Worm (Caenorhabditis elegans) whole organism, late embryonic: ENCODE data around the gene slc-30A9.

Experiments used
- K02D7.2 ChIP-seq: sonication (generic microtip); optimal IDR thresholded peaks from 2 replicates; lab custom pipeline; 2017; ENCODE audit warnings: mild to moderate bottlenecking, missing genetic modification characterization, missing compliant biosample characterization
- ahr-1 ChIP-seq: sonication (generic microtip); optimal IDR thresholded peaks from 2 replicates; lab custom pipeline; 2016; ENCODE audit warnings: missing genetic modification characterization, missing compliant biosample characterization
- ceh-14 ChIP-seq: sonication (generic microtip); optimal IDR thresholded peaks from 2 replicates; lab custom pipeline; 2016; ENCODE audit warnings: missing genotype, missing genetic modification characterization, missing compliant biosample characterization
- ceh-18 ChIP-seq: sonication (generic microtip); optimal IDR thresholded peaks from 2 replicates; lab custom pipeline; 2016; ENCODE audit warnings: missing genetic modification characterization, missing compliant biosample characterization
- ceh-19 ChIP-seq: fragments of 200-800 bp; sonication (Bioruptor generic); optimal IDR thresholded peaks from 2 replicates; lab custom pipeline; 2018; ENCODE audit warnings: mild to moderate bottlenecking, missing genetic modification characterization, missing compliant biosample characterization
- ceh-30 ChIP-seq: fragments of 150-350 bp; optimal IDR thresholded peaks from 2 replicates; lab custom pipeline; 2014; ENCODE audit warnings: missing biosample characterization, missing genetic modification characterization
- ceh-31 ChIP-seq: sonication (generic microtip); optimal IDR thresholded peaks from 2 replicates; lab custom pipeline; 2016; ENCODE audit warnings: missing genetic modification characterization, missing compliant biosample characterization
- ceh-48 ChIP-seq: sonication (generic microtip); optimal IDR thresholded peaks from 2 replicates; lab custom pipeline; 2016; ENCODE audit warnings: missing genetic modification characterization, inconsistent platforms, missing compliant biosample characterization
- dve-1 ChIP-seq: sonication (generic microtip); optimal IDR thresholded peaks from 2 replicates; lab custom pipeline; 2017; ENCODE audit warnings: antibody characterized with exemption, mild to moderate bottlenecking, missing genetic modification characterization, missing compliant biosample characterization
- elt-2 ChIP-seq: sonication (generic microtip); optimal IDR thresholded peaks from 2 replicates; lab custom pipeline; 2016; ENCODE audit warnings: missing genetic modification reagents, missing genetic modification characterization, missing compliant biosample characterization
- ets-4 ChIP-seq: sonication (generic microtip); optimal IDR thresholded peaks from 2 replicates; lab custom pipeline; 2016; ENCODE audit warnings: missing genetic modification characterization, missing compliant biosample characterization
- eyg-1 ChIP-seq: sonication (generic microtip); optimal IDR thresholded peaks from 2 replicates; lab custom pipeline; 2016; ENCODE audit warnings: missing genotype, missing genetic modification characterization, missing compliant biosample characterization
- fkh-6 ChIP-seq: sonication (generic microtip); optimal IDR thresholded peaks from 2 replicates; lab custom pipeline; 2016; ENCODE audit warnings: missing genetic modification characterization, missing compliant biosample characterization
- gmeb-2 ChIP-seq: sonication (generic microtip); optimal IDR thresholded peaks from 2 replicates; lab custom pipeline; 2016; ENCODE audit warnings: missing genetic modification characterization, inconsistent platforms, missing compliant biosample characterization
- hlh-30 ChIP-seq: sonication (generic microtip); optimal IDR thresholded peaks from 2 replicates; lab custom pipeline; 2017; ENCODE audit warnings: antibody characterized with exemption, missing genetic modification characterization, missing compliant biosample characterization; ENCODE audit not compliant: insufficient read depth
- lin-11 ChIP-seq: fragments of 200-800 bp; sonication (Bioruptor generic); optimal IDR thresholded peaks from 2 replicates; lab custom pipeline; 2018; ENCODE audit warnings: mild to moderate bottlenecking, missing genetic modification characterization, missing compliant biosample characterization
- nfya-1 ChIP-seq: sonication (generic microtip); optimal IDR thresholded peaks from 2 replicates; lab custom pipeline; 2017; ENCODE audit warnings: missing genetic modification characterization, mild to moderate bottlenecking, missing compliant biosample characterization, antibody characterized with exemption, moderate library complexity
- nhr-11 ChIP-seq: fragments of 150-350 bp; optimal IDR thresholded peaks from 2 replicates; lab custom pipeline; 2014; ENCODE audit warnings: missing biosample characterization, missing genetic modification characterization
- nhr-232 ChIP-seq: sonication (generic microtip); optimal IDR thresholded peaks from 2 replicates; lab custom pipeline; 2016; ENCODE audit warnings: missing genetic modification characterization, missing compliant biosample characterization
- npax-4 ChIP-seq: sonication (generic microtip); optimal IDR thresholded peaks from 2 replicates; lab custom pipeline; 2016; ENCODE audit warnings: missing genetic modification characterization, missing compliant biosample characterization
- odd-2 ChIP-seq: sonication (generic microtip); optimal IDR thresholded peaks from 2 replicates; lab custom pipeline; 2017; ENCODE audit warnings: antibody characterized with exemption, mild to moderate bottlenecking, missing genetic modification characterization, missing compliant biosample characterization
- pat-9 ChIP-seq: fragments of 200-800 bp; sonication (Bioruptor generic); optimal IDR thresholded peaks from 2 replicates; lab custom pipeline; 2018; ENCODE audit warnings: mild to moderate bottlenecking, missing genetic modification characterization, moderate library complexity, missing compliant biosample characterization
- pha-2 ChIP-seq: sonication (generic microtip); optimal IDR thresholded peaks from 2 replicates; lab custom pipeline; 2017; ENCODE audit warnings: mild to moderate bottlenecking, missing genetic modification characterization, missing compliant biosample characterization
- pha-4 ChIP-seq: fragments of 150-350 bp; optimal IDR thresholded peaks from 2 replicates; lab custom pipeline; 2018; ENCODE audit warnings: missing biosample characterization, missing genetic modification reagents, missing genetic modification characterization
- pqm-1 ChIP-seq: sonication (generic microtip); optimal IDR thresholded peaks from 2 replicates; lab custom pipeline; 2016; ENCODE audit warnings: missing genetic modification characterization, missing compliant biosample characterization
- sox-2 ChIP-seq: fragments of 200-800 bp; sonication (Bioruptor generic); IDR thresholded peaks from 2 replicates; pipeline ENCODE4 v1.3.6; 2022; ENCODE audit warnings: missing genetic modification reagents, missing genetic modification characterization, missing compliant biosample characterization
- sox-4 ChIP-seq: sonication (generic microtip); optimal IDR thresholded peaks from 2 replicates; lab custom pipeline; 2017; ENCODE audit warnings: mild to moderate bottlenecking, missing genetic modification characterization, inconsistent platforms, missing compliant biosample characterization
- syd-9 ChIP-seq: sonication (generic microtip); optimal IDR thresholded peaks from 2 replicates; lab custom pipeline; 2016; ENCODE audit warnings: mild to moderate bottlenecking, missing genetic modification characterization, moderate library complexity, missing compliant biosample characterization
- tbx-2 ChIP-seq: sonication (generic microtip); optimal IDR thresholded peaks from 2 replicates; lab custom pipeline; 2016; ENCODE audit warnings: missing genetic modification characterization, missing compliant biosample characterization
- tbx-7 ChIP-seq: sonication (generic microtip); optimal IDR thresholded peaks from 2 replicates; lab custom pipeline; 2016; ENCODE audit warnings: missing genotype, missing genetic modification characterization, missing compliant biosample characterization
- unc-42 ChIP-seq: sonication (generic microtip); optimal IDR thresholded peaks from 2 replicates; lab custom pipeline; 2016; ENCODE audit warnings: missing genotype, missing genetic modification characterization, missing compliant biosample characterization
- zip-5 ChIP-seq: sonication (generic microtip); optimal IDR thresholded peaks from 2 replicates; lab custom pipeline; 2016; ENCODE audit warnings: missing genetic modification characterization, missing compliant biosample characterization
- ztf-16 ChIP-seq: sonication (generic microtip); optimal IDR thresholded peaks from 2 replicates; lab custom pipeline; 2017; ENCODE audit warnings: missing genetic modification characterization, missing compliant biosample characterization

Gene slc-30A9

ce11 chrIII:2687412-2687811 is 11.2 kb downstream of the slc-30A9 start:
- TF ChIP-seq ceh-48 (tag; lab: Kevin White, UChicago) (no peak), eyg-1 (tag; lab: Kevin White, UChicago) (no peak), pqm-1 (tag; lab: Kevin White, UChicago) (no peak), sox-4 (tag; lab: Kevin White, UChicago) (no peak), elt-2 (tag; lab: Kevin White, UChicago) (peak; percentile 71)

DNA sequence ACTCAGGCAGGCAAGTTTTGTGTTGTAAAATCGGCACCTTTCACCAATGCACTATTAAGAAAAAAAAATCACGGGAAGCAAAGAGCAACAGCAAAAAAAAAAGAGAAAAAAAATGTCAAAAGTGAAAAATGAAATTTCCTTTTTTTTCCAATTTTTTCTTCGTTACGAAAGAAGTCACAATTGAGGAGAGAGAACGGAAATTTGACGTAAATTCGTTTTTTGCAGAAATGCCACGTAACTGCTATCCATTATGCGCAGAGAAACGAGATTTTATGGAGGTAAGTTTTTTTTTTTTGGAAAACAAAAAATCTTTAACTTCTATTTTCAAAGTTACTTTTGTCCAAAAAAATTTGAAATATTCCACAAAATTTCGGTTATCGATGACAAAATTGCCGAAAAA is 12.0 kb downstream of the slc-30A9 start:
- TF ChIP-seq nhr-11 (tag; lab: Kevin White, UChicago) (no peak), dve-1 (no peak), npax-4 (tag; lab: Kevin White, UChicago) (no peak), nhr-232 (tag; lab: Kevin White, UChicago) (no peak), unc-42 (peak; percentile 79)

DNA sequence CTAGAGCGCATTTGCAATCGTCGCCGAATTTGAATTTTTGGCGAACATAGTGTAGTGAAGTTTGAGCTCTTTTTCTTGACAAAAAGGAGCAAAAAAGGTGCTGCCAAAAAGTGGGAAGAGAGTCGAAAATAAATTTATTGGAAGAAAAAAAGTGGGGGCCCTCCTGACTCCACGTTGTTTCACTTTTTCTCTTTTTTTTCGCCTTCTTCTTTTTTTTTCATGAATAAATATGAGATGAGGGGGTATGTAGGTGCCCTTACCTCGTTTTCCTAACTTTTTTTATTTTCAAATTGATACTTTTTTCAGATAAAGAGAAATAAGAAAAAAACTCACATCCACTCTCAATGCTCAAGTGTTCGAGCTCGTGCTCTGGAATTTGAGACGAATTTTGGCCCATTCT is 12.6 kb downstream of the slc-30A9 start, which contains the start of the genes Y71H2AL.2, Y71H2AL.4 and pbo-1:
Y71H2AL.2 (plus strand) TSS at position 301 of the 400 bp plus-strand sequence.
Y71H2AL.4 (plus strand) TSS at position 345 of the 400 bp plus-strand sequence.
pbo-1 (minus strand) TSS at position 400 of the 400 bp plus-strand sequence.
- no peak for TF ChIP-seq ceh-19 (GFP tag; lab: Kevin White, UChicago)
- TF ChIP-seq pha-2 (tag; lab: Kevin White, UChicago), result no peak
- TF ChIP-seq nfya-1 (tag; lab: Kevin White, UChicago), result no peak
- TF ChIP-seq ztf-16 (tag; lab: Kevin White, UChicago), result no peak
- no peak for TF ChIP-seq ets-4 (tag; lab: Kevin White, UChicago)
- no peak for TF ChIP-seq pat-9 (tag; lab: Kevin White, UChicago)
- TF ChIP-seq, all 69 proteins: peak for 0

- no peak for TF ChIP-seq npax-4 (tag; lab: Kevin White, UChicago)
- TF ChIP-seq dve-1, result peak; percentile 97
Measured at ce11 chrIII:2683403-2683802, 15.2 kb downstream of the slc-30A9 start.

DNA sequence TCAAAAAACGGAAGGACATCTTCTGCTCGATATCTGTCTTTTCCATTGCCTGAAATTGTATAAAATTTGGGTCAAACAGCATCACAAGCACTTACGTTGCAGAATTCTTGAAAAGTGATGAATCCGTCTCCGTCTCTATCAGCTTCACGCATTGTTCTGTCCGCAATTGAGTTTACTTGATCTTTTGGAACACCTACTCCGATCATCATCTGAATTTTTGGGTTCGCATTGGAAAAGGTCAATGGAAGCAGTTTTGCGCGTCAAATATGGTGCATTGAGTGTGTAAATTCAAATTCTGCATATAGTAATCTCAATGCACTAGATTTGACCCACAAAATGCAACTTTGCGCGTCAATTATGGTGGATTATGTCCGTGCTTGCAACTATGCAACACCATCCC is 17.1 kb downstream of the slc-30A9 start:
- no peak for TF ChIP-seq gmeb-2 (tag; lab: Kevin White, UChicago)
- no peak for TF ChIP-seq pha-4 (tag; lab: Kevin White, UChicago)
- no peak for TF ChIP-seq ceh-14
- TF ChIP-seq ceh-18, result no peak
- TF ChIP-seq zip-5 (tag; lab: Kevin White, UChicago), result no peak
- no peak for TF ChIP-seq syd-9 (tag; lab: Kevin White, UChicago)
- no peak for TF ChIP-seq nfya-1 (tag; lab: Kevin White, UChicago)
- TF ChIP-seq ceh-30 (tag; lab: Kevin White, UChicago), result no peak
- no peak for TF ChIP-seq ahr-1
- no peak for TF ChIP-seq tbx-2 (tag; lab: Kevin White, UChicago)
- no peak for TF ChIP-seq ceh-31 (tag; lab: Kevin White, UChicago)
- TF ChIP-seq sox-2 (GFP tag; lab: Robert Waterston, UW), result no peak
- TF ChIP-seq fkh-6 (tag; lab: Kevin White, UChicago), result no peak
- no peak for TF ChIP-seq ztf-16 (tag; lab: Kevin White, UChicago)
- TF ChIP-seq tbx-7 (tag; lab: Kevin White, UChicago), result no peak
- TF ChIP-seq, all 69 proteins: peak for 0

DNA sequence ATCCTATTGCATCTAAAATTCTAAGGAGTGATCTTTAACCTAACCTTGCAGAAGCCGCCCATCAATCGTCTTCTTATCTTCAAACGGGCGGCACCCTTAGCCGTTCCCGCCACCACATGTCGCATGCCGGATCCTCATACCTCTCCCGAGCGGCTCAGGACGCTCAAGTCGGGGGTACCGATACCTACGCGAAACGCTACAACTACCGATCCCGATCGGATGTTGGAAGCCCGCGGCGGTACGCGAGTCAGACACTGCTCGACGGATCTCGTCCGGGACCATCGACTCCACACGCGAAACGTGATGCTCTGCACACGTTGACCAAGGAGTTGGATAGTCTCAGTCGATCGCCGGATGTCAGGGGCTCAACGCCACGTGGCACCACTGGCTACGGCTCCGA is 19.3 kb downstream of the slc-30A9 start:
- TF ChIP-seq pha-2 (tag; lab: Kevin White, UChicago), result no peak
- no peak for TF ChIP-seq K02D7.2 (tag; lab: Kevin White, UChicago)
- TF ChIP-seq odd-2 (tag; lab: Kevin White, UChicago), result no peak
- no peak for TF ChIP-seq ceh-18
- TF ChIP-seq hlh-30 (tag; lab: Kevin White, UChicago), result no peak
- no peak for TF ChIP-seq lin-11
